Worm (Caenorhabditis elegans) whole organism, young adult: ENCODE results near the gene T24D3.2.

ENCODE experiments used
- B0035.1 ChIP-seq: sonication (generic microtip); optimal IDR thresholded peaks from 2 replicates; lab custom pipeline; 2016; ENCODE audit warnings: missing genetic modification characterization, mild to moderate bottlenecking, missing compliant biosample characterization, missing genotype, missing genetic modification reagents
- F57A8.1 ChIP-seq: fragments of 200-800 bp; sonication (Bioruptor generic); optimal IDR thresholded peaks from 2 replicates; lab custom pipeline; 2018; ENCODE audit warnings: mild to moderate bottlenecking, missing genetic modification characterization, moderate library complexity, missing compliant biosample characterization
- F57C9.4 ChIP-seq: sonication (generic microtip); optimal IDR thresholded peaks from 2 replicates; lab custom pipeline; 2017; ENCODE audit warnings: mild to moderate bottlenecking, missing genetic modification characterization, missing compliant biosample characterization
- K11D2.4 ChIP-seq: fragments of 200-800 bp; sonication (Bioruptor generic); IDR thresholded peaks from 2 replicates; pipeline ENCODE4 v1.3.6; 2022; ENCODE audit warnings: missing genetic modification reagents, missing genetic modification characterization, missing compliant biosample characterization
- Y56A3A.18 ChIP-seq: fragments of 200-800 bp; sonication (Bioruptor generic); IDR thresholded peaks from 2 replicates; pipeline ENCODE4 v1.3.6; 2022; ENCODE audit warnings: missing genetic modification reagents, missing genetic modification characterization, missing compliant biosample characterization
- Y67H2A.10 ChIP-seq: fragments of 200-800 bp; sonication (Bioruptor generic); conservative IDR thresholded peaks from 2 replicates; pipeline ENCODE4 v1.3.6; 2022; ENCODE audit warnings: missing genetic modification reagents, missing genetic modification characterization, missing compliant biosample characterization
- Y95B8A.8 ChIP-seq: fragments of 200-800 bp; sonication (Bioruptor generic); IDR thresholded peaks from 2 replicates; pipeline ENCODE4 v1.3.6; 2022; ENCODE audit warnings: missing genetic modification reagents, missing genetic modification characterization, missing compliant biosample characterization
- ama-1 ChIP-seq, 3 experiments: fragments of 150-350 bp in 1 of 3; sonication (generic microtip) in 2 of 3; optimal IDR thresholded peaks; 2 replicates each; lab custom pipeline; 2014 to 2018; ENCODE audit warnings: missing biosample characterization in 2 of 3, missing genetic modification characterization in 2 of 3, missing genetic modification reagents in 2 of 3
- aptf-3 ChIP-seq: fragments of 200-800 bp; sonication (Bioruptor generic); IDR thresholded peaks from 2 replicates; pipeline ENCODE4 v1.3.6; 2022; ENCODE audit warnings: missing genetic modification characterization, missing compliant biosample characterization
- atf-7 ChIP-seq: sonication (generic microtip); optimal IDR thresholded peaks from 2 replicates; lab custom pipeline; 2017; ENCODE audit warnings: mild to moderate bottlenecking, missing genetic modification characterization, missing compliant biosample characterization
- attf-3 ChIP-seq: fragments of 200-800 bp; sonication (Bioruptor generic); conservative IDR thresholded peaks from 2 replicates; pipeline ENCODE4 v1.3.6; 2022; ENCODE audit warnings: missing genetic modification reagents, missing genetic modification characterization, missing compliant biosample characterization
- bed-2 ChIP-seq: fragments of 200-800 bp; sonication (Bioruptor generic); IDR thresholded peaks from 2 replicates; pipeline ENCODE4 v1.3.6; 2022; ENCODE audit warnings: missing genetic modification reagents, missing genetic modification characterization, missing compliant biosample characterization
- ceh-100 ChIP-seq: fragments of 200-800 bp; sonication (Bioruptor generic); IDR thresholded peaks from 2 replicates; pipeline ENCODE4 v1.3.6; 2022; ENCODE audit warnings: missing genetic modification reagents, missing genetic modification characterization, missing compliant biosample characterization
- ceh-58 ChIP-seq: fragments of 200-800 bp; sonication (Bioruptor generic); IDR thresholded peaks from 2 replicates; pipeline ENCODE4 v1.3.6; 2022; ENCODE audit warnings: missing genetic modification characterization, missing compliant biosample characterization
- die-1 ChIP-seq: sonication (generic microtip); optimal IDR thresholded peaks from 2 replicates; lab custom pipeline; 2016; ENCODE audit warnings: missing genotype, mild to moderate bottlenecking, missing genetic modification characterization, missing compliant biosample characterization
- egl-44 ChIP-seq: fragments of 200-800 bp; sonication (Bioruptor generic); IDR thresholded peaks from 2 replicates; pipeline ENCODE4 v1.3.6; 2022; ENCODE audit warnings: missing genetic modification reagents, missing genetic modification characterization, missing compliant biosample characterization
- egrh-3 ChIP-seq: fragments of 200-800 bp; sonication (Bioruptor generic); IDR thresholded peaks from 2 replicates; pipeline ENCODE4 v1.3.6; 2022; ENCODE audit warnings: missing genetic modification reagents, missing genetic modification characterization, missing compliant biosample characterization
- hmg-1.2 ChIP-seq: fragments of 200-800 bp; sonication (Bioruptor generic); IDR thresholded peaks from 2 replicates; pipeline ENCODE4 v1.3.6; 2022; ENCODE audit warnings: missing genetic modification reagents, missing genetic modification characterization, missing compliant biosample characterization
- let-526 ChIP-seq: fragments of 200-800 bp; sonication (Bioruptor generic); IDR thresholded peaks from 2 replicates; pipeline ENCODE4 v1.3.6; 2022; ENCODE audit warnings: missing genetic modification reagents, missing genetic modification characterization, missing compliant biosample characterization
- let-607 ChIP-seq, 2 experiments: fragments of 200-800 bp in 1 of 2; sonication (Bioruptor generic) in 1 of 2; sonication (generic microtip) in 1 of 2; optimal IDR thresholded peaks; 2 replicates each; lab custom pipeline; 2016 to 2018; ENCODE audit warnings: mild to moderate bottlenecking in 2 of 2, missing compliant biosample characterization in 2 of 2, missing genetic modification characterization in 2 of 2, moderate library complexity in 2 of 2, missing genotype in 1 of 2
- lin-35 ChIP-seq, 3 experiments: fragments of 150-350 bp in 2 of 3; sonication (generic microtip) in 1 of 3; optimal IDR thresholded peaks; 2 replicates each; lab custom pipeline; 2014 to 2018; ENCODE audit warnings: missing biosample characterization in 3 of 3, missing genetic modification characterization in 3 of 3, missing genetic modification reagents in 3 of 3
- lin-40 ChIP-seq: sonication (generic microtip); optimal IDR thresholded peaks from 2 replicates; lab custom pipeline; 2016; ENCODE audit warnings: missing genetic modification characterization, mild to moderate bottlenecking, missing compliant biosample characterization, missing genotype, missing genetic modification reagents
- lsl-1 ChIP-seq: fragments of 200-800 bp; sonication (Bioruptor generic); optimal IDR thresholded peaks from 2 replicates; lab custom pipeline; 2018; ENCODE audit warnings: mild to moderate bottlenecking, missing genetic modification characterization, moderate library complexity, missing compliant biosample characterization
- mxl-1 ChIP-seq: sonication (generic microtip); optimal IDR thresholded peaks from 2 replicates; lab custom pipeline; 2016; ENCODE audit warnings: missing genetic modification characterization, missing compliant biosample characterization
- nhr-179 ChIP-seq: sonication (generic microtip); optimal IDR thresholded peaks from 2 replicates; lab custom pipeline; 2016; ENCODE audit warnings: mild to moderate bottlenecking, missing genetic modification characterization, missing compliant biosample characterization
- pha-4 ChIP-seq: fragments of 150-350 bp; sonication (generic microtip); optimal IDR thresholded peaks from 2 replicates; lab custom pipeline; 2014; ENCODE audit warnings: missing biosample characterization, missing genetic modification reagents, missing genetic modification characterization
- repo-1 ChIP-seq: sonication (generic microtip); optimal IDR thresholded peaks from 2 replicates; lab custom pipeline; 2017; ENCODE audit warnings: mild to moderate bottlenecking, missing genetic modification characterization, missing compliant biosample characterization
- somi-1 ChIP-seq: fragments of 200-800 bp; sonication (Bioruptor generic); optimal IDR thresholded peaks from 2 replicates; lab custom pipeline; 2018; ENCODE audit warnings: mild to moderate bottlenecking, missing genetic modification characterization, missing compliant biosample characterization
- sptf-2 ChIP-seq: fragments of 200-800 bp; sonication (Bioruptor generic); optimal IDR thresholded peaks from 2 replicates; lab custom pipeline; 2018; ENCODE audit warnings: mild to moderate bottlenecking, missing genetic modification characterization, missing compliant biosample characterization
- xnd-1 ChIP-seq: sonication (generic microtip); optimal IDR thresholded peaks from 2 replicates; lab custom pipeline; 2016; ENCODE audit warnings: missing genotype, missing genetic modification reagents, missing genetic modification characterization, missing compliant biosample characterization
- ztf-26 ChIP-seq: sonication (generic microtip); optimal IDR thresholded peaks from 2 replicates; lab custom pipeline; 2017; ENCODE audit warnings: missing genetic modification characterization, missing compliant biosample characterization
- ztf-28 ChIP-seq: fragments of 200-800 bp; sonication (Bioruptor generic); IDR thresholded peaks from 2 replicates; pipeline ENCODE4 v1.3.6; 2022; ENCODE audit warnings: missing genetic modification reagents, missing genetic modification characterization, missing compliant biosample characterization
- ztf-6 ChIP-seq: fragments of 200-800 bp; sonication (Bioruptor generic); IDR thresholded peaks from 2 replicates; pipeline ENCODE4 v1.3.6; 2022; ENCODE audit warnings: missing genetic modification reagents, missing genetic modification characterization, missing compliant biosample characterization

Gene T24D3.2

ce11 chrX:12425427-12425826 lies at the start of gene T24D3.2:
T24D3.2 (plus strand) TSS chrX:12425730.
- TF ChIP-seq xnd-1 (tag; lab: Kevin White, UChicago) = no peak
- TF ChIP-seq F57A8.1 (GFP tag; lab: Kevin White, UChicago) = no peak
- TF ChIP-seq B0035.1 (tag; lab: Kevin White, UChicago) = no peak
- no peak for TF ChIP-seq nhr-179 (tag; lab: Kevin White, UChicago)
- no peak for TF ChIP-seq Y56A3A.18 (GFP tag; lab: Robert Waterston, UW)
- 0 out of 2 replicates have a peak, but pooled peaks have one; percentile 40 for TF ChIP-seq K11D2.4
- TF ChIP-seq hmg-1.2 (GFP tag; lab: Robert Waterston, UW) = no peak
- TF ChIP-seq ztf-26 (tag; lab: Kevin White, UChicago) = peak; percentile 63
- TF ChIP-seq ztf-6 (GFP tag; lab: Robert Waterston, UW) = no peak
- peak; percentile 69 for TF ChIP-seq somi-1 (GFP tag; lab: Kevin White, UChicago)
- TF ChIP-seq ztf-28 = no peak
- TF ChIP-seq lin-40 = peak; percentile 79
- peak; percentile 42 for TF ChIP-seq die-1
- TF ChIP-seq egl-44 = no peak
- no peak for TF ChIP-seq egrh-3 (GFP tag; lab: Robert Waterston, UW)
- TF ChIP-seq ceh-58 = no peak
- no peak for TF ChIP-seq bed-2 (GFP tag; lab: Robert Waterston, UW)
- TF ChIP-seq mxl-1 (tag; lab: Kevin White, UChicago) = no peak
- TF ChIP-seq F57C9.4 (tag; lab: Kevin White, UChicago) = no peak
- no peak for TF ChIP-seq sptf-2 (GFP tag; lab: Kevin White, UChicago)
- no peak for TF ChIP-seq Y95B8A.8 (GFP tag; lab: Robert Waterston, UW)
- TF ChIP-seq ama-1 (optimal IDR thresholded peaks at IDR 0.05; lab: Kevin White, UChicago) = no peak
- no peak for TF ChIP-seq ama-1 (GFP tag; optimal IDR thresholded peaks at IDR 0.05; lab: Kevin White, UChicago)
- TF ChIP-seq let-607 (tag; optimal IDR thresholded peaks at IDR 0.05; lab: Kevin White, UChicago) = no peak

ce11 chrX:12375783-12376182 lies 49.7 kb upstream of the T24D3.2 start:
- no peak for TF ChIP-seq pha-4
- TF ChIP-seq Y67H2A.10 = no peak

- TF ChIP-seq lin-35 (GFP tag; optimal IDR thresholded peaks at IDR 0.05; lab: Kevin White, UChicago) (no peak), atf-7 (no peak), lsl-1 (GFP tag; lab: Kevin White, UChicago) (no peak), attf-3 (GFP tag; lab: Robert Waterston, UW) (no peak), repo-1 (tag; lab: Kevin White, UChicago) (no peak), ceh-100 (GFP tag; lab: Robert Waterston, UW) (no peak), let-526 (GFP tag; lab: Robert Waterston, UW) (no peak), ceh-58 (no peak)
Measured at ce11 chrX:12378293-12378692, 47.2 kb upstream of the T24D3.2 start, which contains the start of gene glb-13. glb-13 (minus strand) TSS chrX:12378393.

ce11 chrX:12391380-12391779 lies 34.1 kb upstream of the T24D3.2 start, which contains the start of gene nekl-3:
nekl-3 (minus strand) TSS chrX:12391480.
- TF ChIP-seq aptf-3 (GFP tag; lab: Robert Waterston, UW) = no peak
- TF ChIP-seq, all 124 proteins: peak for 0
